Fruit fly (Drosophila melanogaster): Measurements from ENCODE around the gene CG43679.

CG43679 gene

DNA sequence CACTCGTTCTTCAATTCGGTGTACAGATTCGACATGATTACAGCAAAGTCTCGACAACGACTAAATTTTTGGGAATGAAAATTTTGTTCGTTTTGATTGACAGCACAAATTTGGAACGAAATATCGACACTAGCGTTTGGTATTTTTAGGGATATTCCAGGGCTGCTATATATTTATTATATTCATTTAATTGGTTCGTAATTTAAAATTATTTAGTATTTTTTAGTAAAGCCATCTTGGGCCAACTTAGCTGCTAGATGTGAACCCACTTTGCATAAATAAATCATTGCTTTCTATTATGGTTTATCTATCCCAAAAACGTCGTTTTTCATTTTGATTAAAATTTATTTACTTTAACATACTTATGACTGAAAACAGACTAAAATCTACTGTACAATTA lies 8.8 kb downstream of the CG43679 start, which contains the start of gene Rpn12R:
Rpn12R (minus strand) TSS at position 101 of the 400 bp plus-strand sequence.
- no peak for TF ChIP-seq CG1621 (tag; optimal IDR thresholded peaks at IDR 0.05)
- TF ChIP-seq dsx (GFP tag; optimal IDR thresholded peaks at IDR 0.05; ENCODE audit: poor library complexity, severe bottlenecking) = no peak
- TF ChIP-seq CG15336 (GFP tag; IDR thresholded peaks at IDR 0.05) = no peak
- TF ChIP-seq topi (GFP tag; optimal IDR thresholded peaks at IDR 0.05) = no peak
- no peak for TF ChIP-seq Lpt (GFP tag; optimal IDR thresholded peaks at IDR 0.05)
- no peak for TF ChIP-seq Sox15 (GFP tag; optimal IDR thresholded peaks at IDR 0.05)
- no peak for TF ChIP-seq acj6 (GFP tag; optimal IDR thresholded peaks at IDR 0.05)
- no peak for TF ChIP-seq Ets21C (GFP tag; optimal IDR thresholded peaks at IDR 0.05)
- TF ChIP-seq CG4318 (GFP tag; optimal IDR thresholded peaks at IDR 0.05) = no peak
- TF ChIP-seq Sox102F (GFP tag; optimal IDR thresholded peaks at IDR 0.05) = no peak
- TF ChIP-seq Blimp-1 (GFP tag; optimal IDR thresholded peaks at IDR 0.05) = no peak
- no peak for TF ChIP-seq spab (GFP tag; optimal IDR thresholded peaks at IDR 0.05)
- no peak for TF ChIP-seq vri (GFP tag; optimal IDR thresholded peaks at IDR 0.05)
- no peak for TF ChIP-seq CG3919 (GFP tag; optimal IDR thresholded peaks at IDR 0.05)
- TF ChIP-seq CG6792 (GFP tag; optimal IDR thresholded peaks at IDR 0.05) = no peak
- TF ChIP-seq svp (GFP tag) = no peak
- no peak for TF ChIP-seq CG32006 (GFP tag; optimal IDR thresholded peaks at IDR 0.05)

DNA sequence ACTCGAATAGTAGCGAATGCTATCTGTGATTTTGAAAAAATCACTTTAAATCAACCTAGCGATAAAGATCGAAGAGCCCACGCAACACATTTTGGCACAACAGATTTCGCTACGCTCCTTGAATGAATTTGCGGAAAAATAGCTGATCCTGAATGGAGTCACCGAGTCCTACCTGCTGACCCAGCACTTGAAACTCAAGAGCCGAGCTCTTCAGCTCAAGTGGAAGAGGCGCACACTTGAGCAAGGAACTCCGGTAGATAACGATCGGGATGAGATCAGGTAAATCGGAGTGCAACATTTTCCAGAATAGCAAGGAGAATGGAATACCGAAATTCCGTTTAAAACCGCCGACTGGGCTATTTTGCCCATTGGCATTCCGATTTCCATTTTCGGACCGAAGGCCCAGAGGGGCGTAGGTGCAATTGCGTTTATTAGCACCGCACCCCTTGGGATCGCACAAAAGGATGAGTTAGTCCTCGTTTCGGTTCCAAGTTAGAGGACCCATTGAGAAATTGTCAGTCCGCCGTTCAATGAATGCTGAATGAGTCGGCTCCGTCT lies 10.8 kb downstream of the CG43679 start:
- no peak for TF ChIP-seq Gug (GFP tag; IDR thresholded peaks at IDR 0.05)
- TF ChIP-seq Sox14 (GFP tag; optimal IDR thresholded peaks at IDR 0.05) = no peak
- no peak for TF ChIP-seq ss (GFP tag; optimal IDR thresholded peaks at IDR 0.05)
- no peak for TF ChIP-seq salr (GFP tag; optimal IDR thresholded peaks at IDR 0.05)
- no peak for TF ChIP-seq lz (GFP tag; optimal IDR thresholded peaks at IDR 0.05)
- no peak for TF ChIP-seq CG9139 (GFP tag; optimal IDR thresholded peaks at IDR 0.05)
- no peak for TF ChIP-seq Lpt (GFP tag; optimal IDR thresholded peaks at IDR 0.05)
- TF ChIP-seq CG16779 (tag; optimal IDR thresholded peaks at IDR 0.05) = no peak
- no peak for TF ChIP-seq CG4318 (GFP tag; optimal IDR thresholded peaks at IDR 0.05)
- no peak for TF ChIP-seq achi (GFP tag; optimal IDR thresholded peaks at IDR 0.05)
- TF ChIP-seq spab (GFP tag; optimal IDR thresholded peaks at IDR 0.05) = no peak
- no peak for TF ChIP-seq Eip78C (GFP tag)
- no peak for TF ChIP-seq Hr39 (GFP tag; optimal IDR thresholded peaks at IDR 0.05)

DNA sequence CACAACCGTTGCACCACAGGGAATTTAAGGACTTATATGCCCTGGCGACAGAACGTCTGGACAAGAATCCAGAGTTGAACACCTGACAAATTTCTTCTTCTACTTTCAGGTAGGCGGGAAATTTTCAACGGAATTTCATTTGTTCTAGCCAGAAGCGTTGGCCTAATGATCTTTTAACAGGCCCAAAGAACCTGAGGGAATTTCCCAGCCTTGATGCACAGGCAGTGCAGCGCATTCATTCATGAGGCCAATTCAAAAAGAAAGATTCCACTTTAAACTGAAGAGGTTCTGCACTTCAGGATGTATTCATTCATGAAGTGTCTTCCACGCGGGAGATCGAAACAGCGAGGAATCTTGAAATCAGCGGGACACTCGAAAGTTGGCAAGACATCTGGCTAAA lies 11.7 kb downstream of the CG43679 start:
- no peak for TF ChIP-seq lz (GFP tag; optimal IDR thresholded peaks at IDR 0.05)
- TF ChIP-seq Sox14 (GFP tag; optimal IDR thresholded peaks at IDR 0.05) = no peak
- no peak for TF ChIP-seq topi (GFP tag; optimal IDR thresholded peaks at IDR 0.05)
- TF ChIP-seq CG8119 (GFP tag; IDR thresholded peaks at IDR 0.05) = no peak
- no peak for TF ChIP-seq Sox15 (GFP tag; optimal IDR thresholded peaks at IDR 0.05)
- no peak for TF ChIP-seq CG11294 (GFP tag; IDR thresholded peaks at IDR 0.05)
- TF ChIP-seq Smox (GFP tag; optimal IDR thresholded peaks at IDR 0.05) = no peak
- no peak for TF ChIP-seq achi (GFP tag; optimal IDR thresholded peaks at IDR 0.05)
- TF ChIP-seq CG6276 (GFP tag; optimal IDR thresholded peaks at IDR 0.05) = no peak
- TF ChIP-seq CG10669 (GFP tag; optimal IDR thresholded peaks at IDR 0.05) = no peak
- no peak for TF ChIP-seq Sox102F (GFP tag; optimal IDR thresholded peaks at IDR 0.05)
- no peak for TF ChIP-seq net (GFP tag; optimal IDR thresholded peaks at IDR 0.05)
- TF ChIP-seq spab (GFP tag; optimal IDR thresholded peaks at IDR 0.05) = no peak
- TF ChIP-seq eg (GFP tag; IDR thresholded peaks at IDR 0.05) = no peak
- no peak for TF ChIP-seq CG6163 (GFP tag; IDR thresholded peaks at IDR 0.05)

DNA sequence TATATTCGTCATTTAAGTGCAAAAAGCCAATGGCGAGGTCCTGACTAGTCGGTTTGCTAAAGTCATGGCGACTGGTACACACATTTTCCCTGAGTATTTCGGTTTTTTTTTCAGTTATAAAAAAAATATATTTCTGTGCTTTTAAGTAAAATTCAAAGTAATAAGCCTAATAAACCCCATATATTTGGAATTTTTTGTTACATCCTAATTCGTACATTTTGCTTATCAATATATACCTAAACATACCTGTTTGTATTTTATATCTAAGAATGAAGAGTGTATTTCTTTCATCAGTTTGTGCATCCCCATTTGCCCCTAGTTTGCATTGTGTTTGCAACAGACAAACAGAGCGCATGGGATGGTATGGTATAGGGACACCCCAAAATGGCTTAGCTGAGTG lies 15.6 kb downstream of the CG43679 start:
- no peak for TF ChIP-seq CG1621 (tag; optimal IDR thresholded peaks at IDR 0.05)
- peak; percentile 6 for TF ChIP-seq Met (GFP tag; optimal IDR thresholded peaks at IDR 0.05)
- no peak for TF ChIP-seq fkh (GFP tag; optimal IDR thresholded peaks at IDR 0.05)
- peak; percentile 16 for TF ChIP-seq CG3032 (tag; optimal IDR thresholded peaks at IDR 0.05)
- TF ChIP-seq OdsH (GFP tag; optimal IDR thresholded peaks at IDR 0.05) = peak; percentile 23
- TF ChIP-seq Sox15 (GFP tag; optimal IDR thresholded peaks at IDR 0.05) = no peak
- TF ChIP-seq eg (GFP tag; IDR thresholded peaks at IDR 0.05) = no peak
- TF ChIP-seq CG10631 (GFP tag; optimal IDR thresholded peaks at IDR 0.05) = no peak
- TF ChIP-seq acj6 (GFP tag; optimal IDR thresholded peaks at IDR 0.05) = peak; percentile 6
- TF ChIP-seq CG8319 (GFP tag; optimal IDR thresholded peaks at IDR 0.05) = no peak
- TF ChIP-seq CG6792 (GFP tag; optimal IDR thresholded peaks at IDR 0.05) = no peak
- peak; percentile 67 for TF ChIP-seq Eip78C (GFP tag)
- no peak for TF ChIP-seq CG16779 (tag; optimal IDR thresholded peaks at IDR 0.05)
- no peak for TF ChIP-seq Hr38 (GFP tag; optimal IDR thresholded peaks at IDR 0.05)
- TF ChIP-seq Sox102F (GFP tag; optimal IDR thresholded peaks at IDR 0.05) = no peak
- no peak for TF ChIP-seq CG6808 (GFP tag; optimal IDR thresholded peaks at IDR 0.05)
- TF ChIP-seq CG34406 (GFP tag; optimal IDR thresholded peaks at IDR 0.05) = no peak
- peak; percentile 20 for TF ChIP-seq svp (GFP tag)
- no peak for TF ChIP-seq CG32006 (GFP tag; optimal IDR thresholded peaks at IDR 0.05)
- no peak for TF ChIP-seq Blimp-1 (GFP tag; optimal IDR thresholded peaks at IDR 0.05)
- peak; percentile 2 for TF ChIP-seq Hr4 (GFP tag; optimal IDR thresholded peaks at IDR 0.05)
- no peak for TF ChIP-seq Gug (GFP tag; IDR thresholded peaks at IDR 0.05)

All from whole organism, prepupa.